Worm (Caenorhabditis elegans): ENCODE data around the gene ooc-5.

DNA sequence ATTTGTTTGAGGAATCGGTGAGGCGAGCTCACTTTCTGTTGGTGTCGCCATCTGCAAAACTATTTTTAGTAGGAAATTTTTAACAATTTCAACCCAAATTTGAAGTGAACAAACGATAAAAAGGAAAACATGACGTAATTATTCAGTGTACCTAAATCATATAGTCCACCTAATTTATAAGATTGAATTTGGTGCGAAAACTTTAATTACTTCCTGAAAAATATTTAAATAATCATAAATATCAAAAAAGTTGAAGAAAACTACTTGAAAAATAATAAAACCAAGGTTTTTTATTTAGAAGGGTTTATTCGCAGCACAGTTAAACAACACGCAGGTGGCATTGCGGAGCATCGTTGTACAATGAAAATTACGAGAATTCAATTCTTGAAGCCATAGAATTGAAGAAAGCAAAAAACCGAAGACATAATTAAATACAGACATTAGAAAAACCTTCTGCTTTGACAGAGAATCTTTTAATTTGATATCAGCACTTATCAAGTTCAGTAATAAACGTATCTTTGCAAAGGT, 19.4 kb upstream of the ooc-5 start, which contains the start of gene tomm-40:
- TF ChIP-seq ces-1 (GFP tag; optimal IDR thresholded peaks at IDR 0.05) (peak; percentile 20), nhr-12 (tag; optimal IDR thresholded peaks at IDR 0.05) (no peak)

Measured in whole organism, mixed stage, embryonic.